Fruit fly (Drosophila melanogaster): ENCODE measurements around the gene CG14314.

- TF ChIP-seq CG15269 (tag; optimal IDR thresholded peaks at IDR 0.05) (no peak), slou (GFP tag; optimal IDR thresholded peaks at IDR 0.05) (no peak), CG13123 (GFP tag; optimal IDR thresholded peaks at IDR 0.05) (no peak), Nf-YB (GFP tag; optimal IDR thresholded peaks at IDR 0.05) (no peak), CG3838 (GFP tag; optimal IDR thresholded peaks at IDR 0.05) (no peak), CG10565 (GFP tag; optimal IDR thresholded peaks at IDR 0.05) (no peak), CG6175 (GFP tag; IDR thresholded peaks at IDR 0.05) (no peak), CG9817 (tag; optimal IDR thresholded peaks at IDR 0.05) (no peak), CG16779 (GFP tag; IDR thresholded peaks at IDR 0.05) (no peak)
These were observed 14.3 kb downstream of the CG14314 start for dm6 chr3R:18230229-18230628.

Data from whole organism, embryonic.